Fruit fly (Drosophila melanogaster) whole organism, embryonic: Measurements from ENCODE around the gene Bacc.

Experiments
- Aef1 ChIP-seq: fragments of 200-800 bp; sonication (Bioruptor generic); IDR thresholded peaks from 3 replicates; pipeline ENCODE4 v1.3.6; 2022; ENCODE audit warnings: missing biosample characterization, missing genetic modification characterization
- Awh ChIP-seq: fragments of 200-800 bp; sonication (Bioruptor generic); IDR thresholded peaks from 2 replicates; pipeline ENCODE4, ENCODE4 v1.3.6; 2022; ENCODE audit warnings: missing biosample characterization, missing genetic modification characterization
- Blimp-1 ChIP-seq: fragments of 200-800 bp; sonication (Bioruptor generic); optimal IDR thresholded peaks from 3 replicates; lab custom pipeline; 2018; ENCODE audit warnings: missing biosample characterization, missing genetic modification characterization, mild to moderate bottlenecking, moderate library complexity, missing genetic modification reagents
- CG10267 ChIP-seq: fragments of 200-800 bp; sonication (Bioruptor generic); optimal IDR thresholded peaks from 2 replicates; lab custom pipeline; 2018; ENCODE audit warnings: missing biosample characterization, mild to moderate bottlenecking, missing genetic modification characterization, moderate library complexity
- CG10462 ChIP-seq: fragments of 200-800 bp; sonication (Bioruptor generic); optimal IDR thresholded peaks from 2 replicates; lab custom pipeline; 2016; ENCODE audit warnings: missing biosample characterization, missing genetic modification characterization
- CG10543 ChIP-seq: fragments of 200-800 bp; sonication (Bioruptor generic); optimal IDR thresholded peaks from 3 replicates; lab custom pipeline; 2017; ENCODE audit warnings: missing biosample characterization, mild to moderate bottlenecking, missing genetic modification characterization, moderate library complexity
- CG11247 ChIP-seq: fragments of 200-800 bp; sonication (Bioruptor generic); IDR thresholded peaks from 2 replicates; pipeline ENCODE4 v1.3.6; 2022; ENCODE audit warnings: missing biosample characterization, missing genetic modification characterization
- CG11398 ChIP-seq: fragments of 200-800 bp; sonication (Bioruptor generic); optimal IDR thresholded peaks from 2 replicates; lab custom pipeline; 2016; ENCODE audit warnings: missing biosample characterization, missing genetic modification characterization
- CG11504 ChIP-seq: fragments of 200-800 bp; sonication (Bioruptor generic); optimal IDR thresholded peaks from 3 replicates; lab custom pipeline; 2019; ENCODE audit warnings: missing biosample characterization, mild to moderate bottlenecking, missing genetic modification characterization, moderate library complexity
- CG11560 ChIP-seq: fragments of 200-800 bp; sonication (Bioruptor generic); IDR thresholded peaks from 3 replicates; pipeline ENCODE4 v1.3.6; 2022; ENCODE audit warnings: missing biosample characterization, missing genetic modification characterization
- CG1233 ChIP-seq: fragments of 200-800 bp; sonication (Bioruptor generic); optimal IDR thresholded peaks from 4 replicates; lab custom pipeline; 2018; ENCODE audit warnings: missing biosample characterization, mild to moderate bottlenecking, missing genetic modification characterization
- CG12659 ChIP-seq: fragments of 200-800 bp; sonication (Bioruptor generic); optimal IDR thresholded peaks from 3 replicates; lab custom pipeline; 2017; ENCODE audit warnings: mild to moderate bottlenecking, missing biosample characterization, missing genetic modification reagents, missing genetic modification characterization
- CG13775 ChIP-seq: fragments of 200-800 bp; sonication (Bioruptor generic); optimal IDR thresholded peaks from 3 replicates; lab custom pipeline; 2017; ENCODE audit warnings: missing biosample characterization, mild to moderate bottlenecking, missing genetic modification characterization
- CG15601 ChIP-seq: fragments of 200-800 bp; sonication (Bioruptor generic); optimal IDR thresholded peaks from 3 replicates; lab custom pipeline; 2019; ENCODE audit warnings: missing biosample characterization, mild to moderate bottlenecking, missing genetic modification characterization, moderate library complexity
- CG2875 ChIP-seq: fragments of 200-800 bp; sonication (Bioruptor generic); optimal IDR thresholded peaks from 2 replicates; lab custom pipeline; 2017; ENCODE audit warnings: missing biosample characterization, mild to moderate bottlenecking, missing genetic modification characterization, missing genetic modification reagents
- CG32767 ChIP-seq: fragments of 200-800 bp; sonication (Bioruptor generic); IDR thresholded peaks from 2 replicates; pipeline ENCODE4 v1.3.6; 2022; ENCODE audit warnings: missing biosample characterization, missing genetic modification characterization
- CG7357 ChIP-seq: fragments of 200-800 bp; sonication (Bioruptor generic); IDR thresholded peaks from 3 replicates; pipeline ENCODE4 v1.3.6; 2022; ENCODE audit warnings: missing biosample characterization, missing genetic modification characterization
- D ChIP-seq, 2 experiments: fragments of 200-800 bp in 1 of 2; fragments of >200 bp in 1 of 2; sonication (Bioruptor generic) in 1 of 2; optimal IDR thresholded peaks; 2 replicates in 1 of 2; 3 replicates in 1 of 2; lab custom pipeline; 2017; ENCODE audit warnings: mild to moderate bottlenecking in 1 of 2, missing biosample characterization in 1 of 2, missing genetic modification characterization in 1 of 2, missing genetic modification reagents in 1 of 2
- D19B ChIP-seq: fragments of 200-800 bp; sonication (Bioruptor generic); optimal IDR thresholded peaks from 2 replicates; lab custom pipeline; 2017; ENCODE audit warnings: missing biosample characterization, mild to moderate bottlenecking, missing genetic modification characterization
- Ets65A ChIP-seq: fragments of 200-800 bp; sonication (Bioruptor generic); peaks from one replicate; lab custom pipeline; 2016; ENCODE audit warnings: missing biosample characterization, missing genetic modification characterization
- Hand ChIP-seq: fragments of 200-800 bp; sonication (Bioruptor generic); optimal IDR thresholded peaks from 2 replicates; lab custom pipeline; 2017; ENCODE audit warnings: mild to moderate bottlenecking, missing biosample characterization, missing genetic modification reagents, missing genetic modification characterization
- Hsf ChIP-seq: fragments of 200-800 bp; sonication (Bioruptor generic); optimal IDR thresholded peaks from 3 replicates; lab custom pipeline; 2016; ENCODE audit warnings: missing biosample characterization, missing genetic modification characterization
- Lhr ChIP-seq: fragments of 200-800 bp; sonication (Bioruptor generic); optimal IDR thresholded peaks from 3 replicates; lab custom pipeline; 2017; ENCODE audit warnings: mild to moderate bottlenecking, missing biosample characterization, missing genetic modification reagents, missing genetic modification characterization
- MTF-1 ChIP-seq: fragments of 200-800 bp; sonication (Bioruptor generic); optimal IDR thresholded peaks from 2 replicates; lab custom pipeline; 2018; ENCODE audit warnings: missing biosample characterization, mild to moderate bottlenecking, missing genetic modification characterization, borderline replicate concordance
- Max ChIP-seq: fragments of 200-800 bp; sonication (Bioruptor generic); optimal IDR thresholded peaks from 2 replicates; lab custom pipeline; 2016; ENCODE audit warnings: missing biosample characterization, mild to moderate bottlenecking, missing genetic modification characterization
- Rx ChIP-seq: fragments of 200-800 bp; sonication (Bioruptor generic); IDR thresholded peaks from 2 replicates; pipeline ENCODE4 v1.3.6; 2022; ENCODE audit warnings: missing biosample characterization, missing genetic modification characterization
- Sry-β ChIP-seq: fragments of 200-800 bp; sonication (Bioruptor generic); optimal IDR thresholded peaks from 2 replicates; lab custom pipeline; 2018; ENCODE audit warnings: missing biosample characterization, mild to moderate bottlenecking, missing genetic modification characterization, moderate library complexity
- Sry-δ ChIP-seq: fragments of 200-800 bp; sonication (Bioruptor generic); optimal IDR thresholded peaks from 2 replicates; lab custom pipeline; 2016; ENCODE audit warnings: missing biosample characterization, missing genetic modification characterization
- Taf1 ChIP-seq: fragments of 200-800 bp; sonication (Bioruptor generic); IDR thresholded peaks from 2 replicates; pipeline ENCODE4 v1.3.6; 2022; ENCODE audit warnings: missing biosample characterization, missing genetic modification characterization
- Trl ChIP-seq, 3 experiments: fragments of >200 bp in 2 of 3; fragments of 200-800 bp in 1 of 3; sonication (Bioruptor generic) in 1 of 3; optimal IDR thresholded peaks; 2 replicates in 1 of 3; 3 replicates in 2 of 3; lab custom pipeline; 2016 to 2017; ENCODE audit warnings: missing biosample characterization in 1 of 3, missing genetic modification characterization in 1 of 3
- Xrp1 ChIP-seq: fragments of 200-800 bp; sonication (Bioruptor generic); IDR thresholded peaks from 2 replicates; pipeline ENCODE4 v1.3.6; 2022; ENCODE audit warnings: missing biosample characterization, missing genetic modification characterization
- btn ChIP-seq: fragments of 200-800 bp; sonication (Bioruptor generic); optimal IDR thresholded peaks from 2 replicates; lab custom pipeline; 2016; ENCODE audit warnings: missing biosample characterization, missing genetic modification characterization
- disco-r ChIP-seq: fragments of 200-800 bp; sonication (Bioruptor generic); optimal IDR thresholded peaks from 2 replicates; lab custom pipeline; 2016; ENCODE audit warnings: missing biosample characterization, missing genetic modification characterization
- gcm ChIP-seq: fragments of 200-800 bp; sonication (Bioruptor generic); optimal IDR thresholded peaks from 2 replicates; lab custom pipeline; 2019; ENCODE audit warnings: missing biosample characterization, mild to moderate bottlenecking, missing genetic modification characterization, moderate library complexity
- kay ChIP-seq: fragments of 200-800 bp; sonication (Bioruptor generic); optimal IDR thresholded peaks from 2 replicates; lab custom pipeline; 2016; ENCODE audit warnings: missing biosample characterization, missing genetic modification characterization
- knrl ChIP-seq: fragments of 200-800 bp; sonication (Bioruptor generic); IDR thresholded peaks from 3 replicates; pipeline ENCODE4 v1.3.6; 2022; ENCODE audit warnings: missing biosample characterization, missing genetic modification characterization; ENCODE audit not compliant: partially characterized antibody
- lola ChIP-seq, 3 experiments: fragments of >200 bp in 2 of 3; fragments of 200-800 bp in 1 of 3; sonication (Bioruptor generic) in 1 of 3; optimal IDR thresholded peaks; 2 replicates each; lab custom pipeline; 2017 to 2019; ENCODE audit warnings: missing biosample characterization in 3 of 3, missing genetic modification characterization in 3 of 3, mild to moderate bottlenecking in 1 of 3, moderate library complexity in 1 of 3
- nerfin-1 ChIP-seq: fragments of 200-800 bp; sonication (Bioruptor generic); optimal IDR thresholded peaks from 3 replicates; lab custom pipeline; 2019; ENCODE audit warnings: missing biosample characterization, mild to moderate bottlenecking, missing genetic modification characterization, moderate library complexity
- p53 ChIP-seq: fragments of 200-800 bp; sonication (Bioruptor generic); optimal IDR thresholded peaks from 2 replicates; lab custom pipeline; 2016; ENCODE audit warnings: missing biosample characterization, missing genetic modification characterization
- pnt ChIP-seq: fragments of 200-800 bp; sonication (Bioruptor generic); optimal IDR thresholded peaks from 3 replicates; lab custom pipeline; 2016; ENCODE audit warnings: missing biosample characterization, missing genetic modification characterization
- prd ChIP-seq, 3 experiments: fragments of >200 bp in 2 of 3; fragments of 200-800 bp in 1 of 3; sonication (Bioruptor generic) in 1 of 3; optimal IDR thresholded peaks in 2 of 3; IDR thresholded peaks in 1 of 3; 2 replicates in 2 of 3; 3 replicates in 1 of 3; pipeline versions ENCODE4 v1.3.6 to Lab custom; 2017 to 2022; ENCODE audit warnings: missing biosample characterization in 1 of 3, missing genetic modification characterization in 1 of 3
- pros ChIP-seq: fragments of 200-800 bp; sonication (Bioruptor generic); optimal IDR thresholded peaks from 3 replicates; lab custom pipeline; 2019; ENCODE audit warnings: missing biosample characterization, mild to moderate bottlenecking, missing genetic modification characterization, moderate library complexity
- repo ChIP-seq: fragments of 200-800 bp; sonication (Bioruptor generic); optimal IDR thresholded peaks from 2 replicates; lab custom pipeline; 2016; ENCODE audit warnings: missing biosample characterization, missing genetic modification characterization
- sd ChIP-seq: fragments of 200-800 bp; sonication (Bioruptor generic); optimal IDR thresholded peaks from 3 replicates; lab custom pipeline; 2018; ENCODE audit warnings: missing biosample characterization, mild to moderate bottlenecking, missing genetic modification characterization, moderate library complexity
- so ChIP-seq: fragments of 200-800 bp; sonication (Bioruptor generic); IDR thresholded peaks from 3 replicates; pipeline ENCODE4 v1.3.6; 2022; ENCODE audit warnings: missing biosample characterization, missing genetic modification characterization
- tna ChIP-seq: fragments of 200-800 bp; sonication (Bioruptor generic); IDR thresholded peaks from 2 replicates; pipeline ENCODE4 v1.3.6; 2022; ENCODE audit warnings: missing biosample characterization, missing genetic modification characterization; ENCODE audit not compliant: partially characterized antibody
- wdn ChIP-seq: fragments of 200-800 bp; sonication (Bioruptor generic); IDR thresholded peaks from 2 replicates; pipeline ENCODE4 v1.3.6; 2022; ENCODE audit warnings: missing biosample characterization, missing genetic modification characterization

Gene Bacc

DNA sequence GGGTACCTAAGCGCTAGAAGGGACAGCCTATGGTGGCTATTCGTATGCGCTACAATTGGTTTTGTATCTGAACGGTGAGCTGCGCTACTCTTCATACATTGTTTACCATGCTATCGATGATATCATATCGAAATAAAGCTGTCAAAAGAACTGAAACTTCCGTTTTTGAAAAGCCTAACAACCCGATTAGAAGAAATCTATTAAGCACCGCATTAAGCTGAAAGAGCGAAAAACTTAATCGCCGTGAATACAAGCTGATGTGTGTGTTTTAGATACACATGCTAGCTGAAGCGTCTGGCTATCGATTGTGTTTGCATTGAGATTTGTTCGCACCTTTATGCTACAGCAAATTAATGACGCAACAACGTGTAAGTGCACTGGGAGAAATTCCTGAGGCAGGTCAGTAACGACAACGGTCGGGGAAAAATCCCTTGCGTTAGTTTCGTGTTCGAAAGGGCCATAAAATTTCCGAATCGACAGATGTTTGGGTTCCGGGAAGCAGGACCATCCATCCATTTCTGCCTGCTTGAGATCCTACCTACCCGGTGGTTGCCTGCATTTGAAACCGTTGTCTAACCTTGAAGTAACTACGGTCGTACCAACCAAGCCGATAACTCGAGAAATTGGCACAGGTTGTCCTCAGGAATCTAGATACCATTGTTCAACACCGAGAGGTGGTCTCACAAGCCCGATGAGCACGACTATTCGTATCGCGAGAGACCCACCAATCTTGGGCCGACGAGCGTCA lies 1.7 kb upstream of the Bacc start (continued):
- TF ChIP-seq Lhr (GFP tag; lab: Kevin White, UChicago) (no peak), Hsf (GFP tag; lab: Kevin White, UChicago) (peak; percentile 79), nerfin-1 (tag; lab: Kevin White, UChicago) (peak; percentile 46), D (optimal IDR thresholded peaks at IDR 0.05; lab: Kevin White, UChicago) (peak; percentile 39), D (GFP tag; optimal IDR thresholded peaks at IDR 0.05; lab: Kevin White, UChicago) (peak; percentile 74), gcm (GFP tag; lab: Kevin White, UChicago) (peak; percentile 34), Ets65A (GFP tag; lab: Kevin White, UChicago) (peak; percentile 98), CG11504 (tag; lab: Kevin White, UChicago) (peak; percentile 84), CG11398 (GFP tag; lab: Kevin White, UChicago) (peak; percentile 50), tna (GFP tag; lab: Robert Waterston, UW) (no peak), Blimp-1 (GFP tag; lab: Kevin White, UChicago) (peak; percentile 72), D19B (GFP tag; lab: Kevin White, UChicago) (peak; percentile 79), CG7357 (peak; percentile 74), prd (optimal IDR thresholded peaks at IDR 0.05; lab: Kevin White, UChicago) (no peak), prd (GFP tag; IDR thresholded peaks at IDR 0.05; lab: Robert Waterston, UW) (no peak), CG1233 (GFP tag; lab: Kevin White, UChicago) (peak; percentile 81), so (GFP tag; lab: Robert Waterston, UW) (no peak), Hand (GFP tag; lab: Kevin White, UChicago) (peak; percentile 68), Sry-δ (peak; percentile 45), Trl (optimal IDR thresholded peaks at IDR 0.05; lab: Kevin White, UChicago) (no peak), Trl (GFP tag; optimal IDR thresholded peaks at IDR 0.05; lab: Kevin White, UChicago) (peak; percentile 86), CG15601 (tag; lab: Kevin White, UChicago) (peak; percentile 68), repo (peak; percentile 60), CG12659 (peak; percentile 63), p53 (GFP tag; lab: Kevin White, UChicago) (no peak), Rx (GFP tag; lab: Robert Waterston, UW) (no peak), pros (GFP tag; lab: Kevin White, UChicago) (peak; percentile 31), Max (GFP tag; lab: Kevin White, UChicago) (peak; percentile 50), Xrp1 (GFP tag; lab: Robert Waterston, UW) (no peak), sd (tag; lab: Kevin White, UChicago) (peak; percentile 51), knrl (GFP tag; lab: Robert Waterston, UW) (no peak), pnt (GFP tag; lab: Kevin White, UChicago) (peak; percentile 70), Awh (GFP tag; lab: Robert Waterston, UW) (no peak), wdn (GFP tag; lab: Robert Waterston, UW) (no peak), lola (GFP tag; optimal IDR thresholded peaks at IDR 0.05; lab: Kevin White, UChicago) (peak in 1 of 3 experiments; percentile 61), btn (GFP tag; lab: Kevin White, UChicago) (peak; percentile 80), CG2875 (GFP tag; lab: Kevin White, UChicago) (peak; percentile 56), CG10462 (peak; percentile 48), kay (peak; percentile 79), CG13775 (peak; percentile 45), Sry-β (no peak), CG32767 (GFP tag; lab: Robert Waterston, UW) (no peak), CG11247 (GFP tag; lab: Robert Waterston, UW) (no peak), disco-r (GFP tag; lab: Kevin White, UChicago) (peak; percentile 67), CG10267 (tag; lab: Kevin White, UChicago) (peak; percentile 79), Taf1 (GFP tag; lab: Robert Waterston, UW) (no peak), CG11560 (tag; lab: Robert Waterston, UW) (no peak), Aef1 (GFP tag; lab: Robert Waterston, UW) (no peak), CG10543 (GFP tag; lab: Kevin White, UChicago) (peak; percentile 84), MTF-1 (GFP tag; lab: Kevin White, UChicago) (peak; percentile 73)
